Worm (Caenorhabditis elegans): ENCODE results near the gene nlp-2.
A peak's percentile ranks its signal among the peaks of the same experiment; 100 is the strongest.

DNA sequence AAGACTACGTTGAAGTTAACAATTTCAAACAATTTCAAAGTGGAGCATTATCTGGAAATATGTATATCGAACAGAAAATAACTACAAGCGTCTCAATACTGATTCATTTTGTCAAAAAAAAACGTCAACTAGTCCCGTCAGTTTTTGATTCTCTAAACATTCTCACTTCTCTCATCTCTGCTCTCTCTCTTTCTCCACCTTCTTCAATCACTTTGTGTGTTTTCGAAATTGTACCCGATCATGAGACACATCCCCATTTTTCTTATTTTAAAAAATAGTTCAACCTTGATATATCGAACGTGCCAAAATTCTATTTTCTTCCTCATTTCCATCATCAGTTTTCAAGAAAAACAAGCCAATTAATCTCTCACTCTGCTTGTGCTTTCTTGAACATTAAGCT, 36.3 kb upstream of the nlp-2 start:
- peak; percentile 36 for TF ChIP-seq hlh-30 (tag; optimal IDR thresholded peaks at IDR 0.05; ENCODE audit: insufficient read depth)
- TF ChIP-seq nhr-111 (GFP tag; optimal IDR thresholded peaks at IDR 0.05) = no peak
- TF ChIP-seq unc-130 (GFP tag; optimal IDR thresholded peaks at IDR 0.05) = no peak
- TF ChIP-seq madf-9 (GFP tag; conservative IDR thresholded peaks at IDR 0.05) = no peak
- TF ChIP-seq egl-43 (GFP tag; IDR thresholded peaks at IDR 0.05) = no peak
- no peak for TF ChIP-seq hlh-11 (tag; optimal IDR thresholded peaks at IDR 0.05)
- TF ChIP-seq hmg-1.1 (GFP tag; IDR thresholded peaks at IDR 0.05) = no peak
- no peak for TF ChIP-seq ceh-62 (tag; optimal IDR thresholded peaks at IDR 0.05)
